Worm (Caenorhabditis elegans) whole organism, early embryonic: ENCODE results near the gene amdh-1.

ENCODE experiments used
- B0310.2 ChIP-seq: sonication (generic microtip); optimal IDR thresholded peaks from 2 replicates; lab custom pipeline; 2016; ENCODE audit warnings: mild to moderate bottlenecking, missing genetic modification characterization, missing compliant biosample characterization
- F13C5.2 ChIP-seq: sonication (generic microtip); optimal IDR thresholded peaks from 2 replicates; lab custom pipeline; 2017; ENCODE audit warnings: mild to moderate bottlenecking, missing genetic modification characterization, inconsistent platforms, missing compliant biosample characterization
- aly-1 ChIP-seq: sonication (generic microtip); optimal IDR thresholded peaks from 2 replicates; lab custom pipeline; 2016; ENCODE audit warnings: missing genetic modification characterization, missing compliant biosample characterization
- ama-1 ChIP-seq: fragments of 150-350 bp; optimal IDR thresholded peaks from 2 replicates; lab custom pipeline; 2014
- ceh-13 ChIP-seq: fragments of 200-800 bp; sonication (Bioruptor generic); optimal IDR thresholded peaks from 2 replicates; lab custom pipeline; 2018; ENCODE audit warnings: mild to moderate bottlenecking, missing genetic modification characterization, missing compliant biosample characterization
- ceh-36 ChIP-seq: sonication (generic microtip); optimal IDR thresholded peaks from 2 replicates; lab custom pipeline; 2016; ENCODE audit warnings: missing genetic modification characterization, inconsistent platforms, missing compliant biosample characterization
- ets-7 ChIP-seq: sonication (generic microtip); optimal IDR thresholded peaks from 2 replicates; lab custom pipeline; 2016; ENCODE audit warnings: missing genotype, missing genetic modification characterization, missing compliant biosample characterization
- flt-1 ChIP-seq: fragments of 200-800 bp; sonication (Bioruptor generic); IDR thresholded peaks from 2 replicates; pipeline ENCODE4 v1.3.6; 2022; ENCODE audit warnings: missing genetic modification characterization, missing compliant biosample characterization
- hmbx-1 ChIP-seq: sonication (generic microtip); optimal IDR thresholded peaks from 2 replicates; lab custom pipeline; 2016; ENCODE audit warnings: mild to moderate bottlenecking, missing genetic modification characterization, missing compliant biosample characterization
- sea-1 ChIP-seq: fragments of 200-800 bp; sonication (Bioruptor generic); conservative IDR thresholded peaks from 2 replicates; pipeline ENCODE4 v1.3.6; 2022; ENCODE audit warnings: missing genetic modification characterization, missing compliant biosample characterization
- tra-4 ChIP-seq: sonication (generic microtip); optimal IDR thresholded peaks from 2 replicates; lab custom pipeline; 2017; ENCODE audit warnings: missing genetic modification characterization, missing compliant biosample characterization

ce11 chrIII:6307832-6308231 lies 56.2 kb downstream of the amdh-1 start:
- TF ChIP-seq F13C5.2 (tag; lab: Kevin White, UChicago) (no peak), tra-4 (tag; lab: Kevin White, UChicago) (no peak), ama-1 (lab: Kevin White, UChicago) (no peak), ceh-13 (GFP tag; lab: Kevin White, UChicago) (no peak), aly-1 (tag; lab: Kevin White, UChicago) (no peak), flt-1 (GFP tag; lab: Robert Waterston, UW) (no peak), sea-1 (GFP tag; lab: Robert Waterston, UW) (no peak), hmbx-1 (tag; lab: Kevin White, UChicago) (no peak), ets-7 (tag; lab: Kevin White, UChicago) (no peak), B0310.2 (tag; lab: Kevin White, UChicago) (no peak), ceh-36 (no peak)
